Fruit fly (Drosophila melanogaster) whole organism, pupa: ENCODE measurements around the gene Indy.

Source experiments
- CG10348 ChIP-seq: fragments of 200-800 bp; sonication (Bioruptor generic); IDR thresholded peaks from 2 replicates; pipeline ENCODE4 v1.3.6; 2022; ENCODE audit warnings: missing biosample characterization, missing genetic modification characterization
- CG12605 ChIP-seq: fragments of 200-800 bp; sonication (Bioruptor generic); IDR thresholded peaks from 2 replicates; pipeline ENCODE4 v1.3.6; 2022; ENCODE audit warnings: missing biosample characterization, missing genetic modification characterization
- CG13204 ChIP-seq: fragments of 200-800 bp; sonication (Bioruptor generic); optimal IDR thresholded peaks from 2 replicates; lab custom pipeline; 2018; ENCODE audit warnings: missing biosample characterization, mild to moderate bottlenecking, missing genetic modification characterization, moderate library complexity
- CG14655 ChIP-seq: fragments of 200-800 bp; sonication (Bioruptor generic); optimal IDR thresholded peaks from 3 replicates; lab custom pipeline; 2017; ENCODE audit warnings: mild to moderate bottlenecking, missing biosample characterization, missing genetic modification reagents, missing genetic modification characterization
- CG15710 ChIP-seq: fragments of 200-800 bp; sonication (Bioruptor generic); optimal IDR thresholded peaks from 2 replicates; lab custom pipeline; 2018; ENCODE audit warnings: missing biosample characterization, mild to moderate bottlenecking, missing genetic modification characterization, moderate library complexity
- CG17806 ChIP-seq: fragments of 200-800 bp; sonication (Bioruptor generic); optimal IDR thresholded peaks from 2 replicates; lab custom pipeline; 2018; ENCODE audit warnings: missing biosample characterization, mild to moderate bottlenecking, missing genetic modification characterization, moderate library complexity
- CG32121 ChIP-seq: fragments of 200-800 bp; sonication (Bioruptor generic); IDR thresholded peaks from 2 replicates; pipeline ENCODE4 v1.3.6; 2022; ENCODE audit warnings: missing biosample characterization, missing genetic modification characterization
- CG34367 ChIP-seq: fragments of 200-800 bp; sonication (Bioruptor generic); optimal IDR thresholded peaks from 2 replicates; lab custom pipeline; 2018; ENCODE audit warnings: missing biosample characterization, mild to moderate bottlenecking, missing genetic modification characterization
- CG4496 ChIP-seq: fragments of 200-800 bp; sonication (Bioruptor generic); IDR thresholded peaks from 3 replicates; pipeline ENCODE4 v1.3.6; 2022; ENCODE audit warnings: missing biosample characterization, missing genetic modification characterization
- CG8159 ChIP-seq: fragments of 200-800 bp; sonication (Bioruptor generic); optimal IDR thresholded peaks from 3 replicates; lab custom pipeline; 2018; ENCODE audit warnings: missing biosample characterization, mild to moderate bottlenecking, missing genetic modification characterization, moderate library complexity
- CG8301 ChIP-seq: fragments of 200-800 bp; sonication (Bioruptor generic); optimal IDR thresholded peaks from 2 replicates; lab custom pipeline; 2018; ENCODE audit warnings: missing biosample characterization, mild to moderate bottlenecking, missing genetic modification characterization
- CG9948 ChIP-seq: fragments of 200-800 bp; sonication (Bioruptor generic); optimal IDR thresholded peaks from 2 replicates; lab custom pipeline; 2018; ENCODE audit warnings: missing biosample characterization, mild to moderate bottlenecking, missing genetic modification characterization, moderate library complexity
- D1 ChIP-seq: fragments of 200-800 bp; sonication (Bioruptor generic); optimal IDR thresholded peaks from 2 replicates; lab custom pipeline; 2018; ENCODE audit warnings: missing biosample characterization, mild to moderate bottlenecking, missing genetic modification characterization, moderate library complexity
- EcR ChIP-seq: fragments of 200-800 bp; sonication (Bioruptor generic); optimal IDR thresholded peaks from 3 replicates; lab custom pipeline; 2019; ENCODE audit warnings: missing biosample characterization, missing genetic modification characterization, mild to moderate bottlenecking, moderate library complexity, missing genetic modification reagents
- Ets98B ChIP-seq: fragments of 200-800 bp; sonication (Bioruptor generic); IDR thresholded peaks from 2 replicates; pipeline ENCODE4 v1.3.6; 2022; ENCODE audit warnings: missing biosample characterization, missing genetic modification characterization
- Pif1A ChIP-seq: fragments of 200-800 bp; sonication (Bioruptor generic); optimal IDR thresholded peaks from 3 replicates; lab custom pipeline; 2016; ENCODE audit warnings: missing biosample characterization, missing genetic modification characterization
- Pif1B ChIP-seq: fragments of 200-800 bp; sonication (Bioruptor generic); optimal IDR thresholded peaks from 3 replicates; lab custom pipeline; 2016; ENCODE audit warnings: missing biosample characterization, missing genetic modification characterization
- Snoo ChIP-seq: fragments of 200-800 bp; sonication (Bioruptor generic); optimal IDR thresholded peaks from 3 replicates; lab custom pipeline; 2017; ENCODE audit warnings: missing biosample characterization, mild to moderate bottlenecking, missing genetic modification characterization, inconsistent platforms
- fd96Ca ChIP-seq: fragments of 200-800 bp; sonication (Bioruptor generic); IDR thresholded peaks from 3 replicates; pipeline ENCODE4 v1.3.6; 2022; ENCODE audit warnings: missing biosample characterization, missing genetic modification characterization
- gl ChIP-seq: fragments of 200-800 bp; sonication (Bioruptor generic); optimal IDR thresholded peaks from 2 replicates; lab custom pipeline; 2018; ENCODE audit warnings: missing biosample characterization, mild to moderate bottlenecking, missing genetic modification characterization
- rn ChIP-seq: fragments of 200-800 bp; sonication (Bioruptor generic); IDR thresholded peaks from 2 replicates; pipeline ENCODE4 v1.3.6; 2022; ENCODE audit warnings: missing biosample characterization, missing genetic modification characterization

Gene Indy

DNA sequence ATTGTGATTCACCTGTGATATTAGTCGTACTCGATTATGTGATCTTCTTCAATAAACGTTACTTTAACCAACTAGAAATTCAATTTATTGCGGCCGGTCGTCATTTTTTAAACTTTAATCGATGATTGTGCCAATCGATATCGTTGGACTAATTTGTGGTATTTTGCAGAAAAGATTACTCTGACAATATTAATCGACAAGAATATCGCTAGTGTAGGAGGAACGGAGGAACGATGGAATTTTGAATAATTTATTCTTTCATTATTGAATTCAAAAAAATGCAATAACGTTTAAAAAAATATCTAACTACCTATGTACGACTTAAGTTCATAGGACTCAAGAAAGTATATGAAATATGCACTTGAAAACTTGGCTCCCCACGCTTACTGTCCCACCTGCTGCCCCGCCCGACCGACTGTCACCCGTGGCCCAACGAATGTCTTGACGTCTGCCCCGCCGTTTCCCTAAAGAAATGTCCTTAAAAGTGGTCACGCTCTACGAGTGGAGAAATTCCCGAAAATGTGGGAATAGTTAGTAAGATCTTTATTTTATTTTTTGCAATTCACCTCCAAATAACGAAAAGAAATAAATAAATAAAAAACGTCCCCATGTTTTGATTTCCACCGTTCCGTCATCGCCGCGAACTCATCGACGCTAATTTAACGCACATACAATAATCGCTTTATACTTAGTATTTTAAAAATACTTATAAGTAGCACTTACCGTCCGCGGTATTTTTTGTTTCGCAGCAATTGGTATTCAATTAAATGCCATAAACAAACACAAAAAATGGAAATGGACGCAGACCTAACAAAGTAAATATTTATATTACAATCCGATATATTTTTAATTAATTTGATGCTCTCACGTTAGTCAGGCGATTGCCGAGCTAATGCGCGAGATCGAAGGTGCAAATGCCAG lies 19.6 kb upstream of the Indy start, which contains the start of gene CG14074:
Gene CG14074, plus strand, starts transcription at position 779 of the 921 bp plus-strand sequence.
- TF ChIP-seq Snoo (tag; lab: Kevin White, UChicago) = no peak
- TF ChIP-seq CG4496 = no peak

- no peak for TF ChIP-seq CG17806 (tag; lab: Kevin White, UChicago)
- TF ChIP-seq Pif1A (GFP tag; lab: Kevin White, UChicago) = no peak
- TF ChIP-seq CG14655 (GFP tag; lab: Kevin White, UChicago) = no peak
- no peak for TF ChIP-seq CG8301 (tag; lab: Kevin White, UChicago)
- TF ChIP-seq Snoo (tag; lab: Kevin White, UChicago) = no peak
- TF ChIP-seq D1 (tag; lab: Kevin White, UChicago) = no peak
- no peak for TF ChIP-seq gl (tag; lab: Kevin White, UChicago)
- TF ChIP-seq CG15710 (tag; lab: Kevin White, UChicago) = no peak
- TF ChIP-seq CG4496 = no peak
- TF ChIP-seq CG8159 = no peak
- no peak for TF ChIP-seq CG13204 (GFP tag; lab: Kevin White, UChicago)
- no peak for TF ChIP-seq CG9948 (tag; lab: Kevin White, UChicago)
- no peak for TF ChIP-seq fd96Ca
- no peak for TF ChIP-seq Pif1B
- TF ChIP-seq CG10348 (GFP tag; lab: Robert Waterston, UW) = no peak
- TF ChIP-seq EcR (GFP tag; lab: Kevin White, UChicago) = no peak
- TF ChIP-seq CG32121 (GFP tag; lab: Robert Waterston, UW) = no peak
Measured at dm6 chr3L:18863327-18863726, 17.3 kb upstream of the Indy start, which contains the start of gene CG6865. CG6865 (plus strand) TSS chr3L:18863647.

dm6 chr3L:18861893-18862292 lies 15.8 kb upstream of the Indy start:
- TF ChIP-seq CG8301 (tag; lab: Kevin White, UChicago) = no peak
- TF ChIP-seq Snoo (tag; lab: Kevin White, UChicago) = no peak
- TF ChIP-seq D1 (tag; lab: Kevin White, UChicago) = no peak
- TF ChIP-seq CG9948 (tag; lab: Kevin White, UChicago) = no peak
- no peak for TF ChIP-seq Pif1A (GFP tag; lab: Kevin White, UChicago)
- no peak for TF ChIP-seq CG8159
- no peak for TF ChIP-seq CG17806 (tag; lab: Kevin White, UChicago)

DNA sequence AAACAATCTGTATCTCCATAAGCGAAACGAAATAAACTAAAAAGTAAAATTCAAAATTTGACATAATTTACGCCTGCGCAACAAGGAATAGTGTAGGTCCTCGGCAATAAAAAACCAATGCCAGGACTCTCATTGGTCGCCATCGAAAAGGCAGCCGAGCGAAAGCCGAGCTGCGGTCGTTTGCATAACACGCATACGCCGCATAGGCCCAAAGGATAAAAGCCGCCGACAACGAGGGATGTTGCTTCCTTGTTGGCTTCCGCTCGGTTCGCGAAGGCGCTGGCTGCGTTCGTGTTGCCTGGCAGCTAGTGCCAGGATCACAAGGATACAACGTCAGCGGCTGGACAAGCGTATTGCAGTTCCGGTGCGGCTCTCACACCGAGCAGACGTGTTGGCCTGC lies 14.4 kb upstream of the Indy start:
- TF ChIP-seq fd96Ca = no peak
- no peak for TF ChIP-seq CG4496
- no peak for TF ChIP-seq CG14655 (GFP tag; lab: Kevin White, UChicago)
- no peak for TF ChIP-seq rn (GFP tag; lab: Robert Waterston, UW)
- no peak for TF ChIP-seq Snoo (tag; lab: Kevin White, UChicago)
- no peak for TF ChIP-seq gl (tag; lab: Kevin White, UChicago)
- no peak for TF ChIP-seq CG12605
- no peak for TF ChIP-seq CG8301 (tag; lab: Kevin White, UChicago)
- no peak for TF ChIP-seq CG13204 (GFP tag; lab: Kevin White, UChicago)
- TF ChIP-seq CG34367 = no peak
- TF ChIP-seq CG17806 (tag; lab: Kevin White, UChicago) = no peak
- no peak for TF ChIP-seq CG9948 (tag; lab: Kevin White, UChicago)
- TF ChIP-seq Pif1B = no peak
- TF ChIP-seq Pif1A (GFP tag; lab: Kevin White, UChicago) = no peak
- TF ChIP-seq D1 (tag; lab: Kevin White, UChicago) = no peak
- TF ChIP-seq CG8159 = no peak
- no peak for TF ChIP-seq EcR (GFP tag; lab: Kevin White, UChicago)
- TF ChIP-seq Ets98B = no peak

DNA sequence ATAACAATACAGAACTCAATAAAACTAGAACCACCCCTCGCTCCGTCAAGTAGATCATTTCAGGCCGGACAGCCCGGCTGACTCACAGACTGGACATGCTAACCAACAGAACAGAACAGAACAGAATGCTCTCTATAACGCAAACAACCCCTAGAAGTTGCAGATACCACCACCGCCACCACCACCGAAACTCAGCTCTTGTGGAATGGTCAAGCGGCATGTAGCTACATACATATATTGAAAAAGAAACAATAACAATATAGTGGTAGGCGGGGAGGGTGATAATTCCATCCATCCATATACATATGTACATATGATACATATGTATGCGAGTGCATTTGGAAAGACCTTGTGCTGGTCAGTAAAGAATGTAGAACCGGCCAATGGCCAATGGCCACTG lies 8.3 kb upstream of the Indy start:
- no peak for TF ChIP-seq EcR (GFP tag; lab: Kevin White, UChicago)
- TF ChIP-seq, all 21 proteins: peak for 0

DNA sequence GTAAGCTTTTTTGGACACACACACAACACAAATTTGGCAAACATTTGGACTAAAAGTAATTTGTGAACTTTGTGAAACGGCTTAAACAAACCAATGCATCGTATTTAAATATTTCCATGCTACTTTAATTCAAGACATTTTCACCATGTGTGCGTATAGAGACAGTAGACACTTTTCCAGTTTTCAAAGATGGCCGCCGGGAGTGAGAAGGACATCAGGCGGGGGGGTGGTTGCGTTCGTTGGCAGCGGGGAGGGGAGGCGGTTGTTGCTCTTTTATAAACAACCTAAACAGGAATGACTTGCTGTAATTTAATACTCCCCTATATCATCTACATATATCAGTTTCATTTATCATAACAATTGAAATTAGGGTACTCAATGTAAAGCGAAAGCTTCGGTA lies 7.4 kb upstream of the Indy start:
- TF ChIP-seq Snoo (tag; lab: Kevin White, UChicago) = no peak
- TF ChIP-seq gl (tag; lab: Kevin White, UChicago) = no peak
- no peak for TF ChIP-seq CG32121 (GFP tag; lab: Robert Waterston, UW)
- TF ChIP-seq EcR (GFP tag; lab: Kevin White, UChicago) = no peak
- TF ChIP-seq CG4496 = no peak
- no peak for TF ChIP-seq CG12605
- no peak for TF ChIP-seq CG17806 (tag; lab: Kevin White, UChicago)
- no peak for TF ChIP-seq D1 (tag; lab: Kevin White, UChicago)
- no peak for TF ChIP-seq CG15710 (tag; lab: Kevin White, UChicago)
- TF ChIP-seq rn (GFP tag; lab: Robert Waterston, UW) = no peak
- TF ChIP-seq Pif1B = no peak
- TF ChIP-seq CG8301 (tag; lab: Kevin White, UChicago) = no peak
- no peak for TF ChIP-seq CG13204 (GFP tag; lab: Kevin White, UChicago)
- no peak for TF ChIP-seq CG8159
- TF ChIP-seq, all 21 proteins: peak for 0
